Worm (Caenorhabditis elegans) whole organism, L2 larva: Measurements from ENCODE around the gene srb-5.
"Not testable (repeated sequence)": the region's sequence is repeated elsewhere in the genome, so short reads cannot be mapped to it uniquely, and the experiment has no call there.

Experiments used
- ZK546.5 ChIP-seq: sonication (generic microtip); optimal IDR thresholded peaks from 2 replicates; lab custom pipeline; 2017; ENCODE audit warnings: missing biosample characterization, missing genetic modification characterization
- aly-2 ChIP-seq: fragments of 150-350 bp; optimal IDR thresholded peaks from 2 replicates; lab custom pipeline; 2014; ENCODE audit warnings: missing biosample characterization, missing genetic modification characterization
- blmp-1 ChIP-seq: sonication (generic microtip); optimal IDR thresholded peaks from 2 replicates; lab custom pipeline; 2017; ENCODE audit warnings: missing genetic modification characterization, mild to moderate bottlenecking, missing compliant biosample characterization, antibody characterized with exemption, moderate library complexity; ENCODE audit not compliant: insufficient read depth
- ceh-16 ChIP-seq: fragments of 150-350 bp; optimal IDR thresholded peaks from 2 replicates; lab custom pipeline; 2014; ENCODE audit warnings: missing biosample characterization, missing genetic modification characterization
- crh-2 ChIP-seq: sonication (generic microtip); optimal IDR thresholded peaks from 2 replicates; lab custom pipeline; 2017; ENCODE audit warnings: missing biosample characterization, missing genetic modification characterization
- egl-27 ChIP-seq: sonication (generic microtip); optimal IDR thresholded peaks from 3 replicates; lab custom pipeline; 2017; ENCODE audit warnings: missing biosample characterization, missing genetic modification reagents, missing genetic modification characterization
- elt-1 ChIP-seq: fragments of 150-350 bp; optimal IDR thresholded peaks from 2 replicates; lab custom pipeline; 2014; ENCODE audit warnings: missing biosample characterization, missing genetic modification characterization
- elt-3 ChIP-seq: sonication (generic microtip); optimal IDR thresholded peaks from 2 replicates; lab custom pipeline; 2017; ENCODE audit warnings: missing biosample characterization, missing genetic modification characterization
- lin-11 ChIP-seq: fragments of 150-350 bp; sonication (generic microtip); optimal IDR thresholded peaks from 2 replicates; lab custom pipeline; 2014; ENCODE audit warnings: missing biosample characterization, missing genetic modification characterization, inconsistent platforms, mixed read lengths
- lin-13 ChIP-seq: fragments of 150-350 bp; optimal IDR thresholded peaks from 2 replicates; lab custom pipeline; 2014; ENCODE audit warnings: missing biosample characterization, missing genetic modification reagents, missing genetic modification characterization
- lin-39 ChIP-seq: fragments of 150-350 bp; optimal IDR thresholded peaks from 2 replicates; lab custom pipeline; 2014; ENCODE audit warnings: missing biosample characterization, missing genetic modification reagents, missing genetic modification characterization
- mab-5 ChIP-seq: fragments of 150-350 bp; optimal IDR thresholded peaks from 2 replicates; lab custom pipeline; 2014; ENCODE audit warnings: missing biosample characterization, missing genetic modification characterization
- nhr-10 ChIP-seq: sonication (generic microtip); optimal IDR thresholded peaks from 2 replicates; lab custom pipeline; 2017; ENCODE audit warnings: missing biosample characterization, missing genetic modification characterization
- nhr-11 ChIP-seq: fragments of 150-350 bp; optimal IDR thresholded peaks from 2 replicates; lab custom pipeline; 2014; ENCODE audit warnings: missing biosample characterization, missing genetic modification characterization
- nhr-12 ChIP-seq: fragments of 150-350 bp; optimal IDR thresholded peaks from 2 replicates; lab custom pipeline; 2014; ENCODE audit warnings: missing biosample characterization, missing genetic modification characterization
- nhr-129 ChIP-seq: fragments of 150-350 bp; optimal IDR thresholded peaks from 2 replicates; lab custom pipeline; 2014; ENCODE audit warnings: missing biosample characterization, missing genetic modification characterization
- nhr-21 ChIP-seq: fragments of 150-350 bp; optimal IDR thresholded peaks from 2 replicates; lab custom pipeline; 2014; ENCODE audit warnings: missing biosample characterization, missing genetic modification characterization
- nhr-237 ChIP-seq: fragments of 150-350 bp; optimal IDR thresholded peaks from 2 replicates; lab custom pipeline; 2014; ENCODE audit warnings: missing biosample characterization, missing genetic modification characterization
- nhr-6 ChIP-seq: fragments of 150-350 bp; optimal IDR thresholded peaks from 2 replicates; lab custom pipeline; 2014; ENCODE audit warnings: missing biosample characterization, missing genetic modification characterization
- nhr-77 ChIP-seq: fragments of 150-350 bp; optimal IDR thresholded peaks from 2 replicates; lab custom pipeline; 2014; ENCODE audit warnings: missing biosample characterization, missing genetic modification characterization
- peb-1 ChIP-seq: fragments of 150-350 bp; optimal IDR thresholded peaks from 2 replicates; lab custom pipeline; 2014; ENCODE audit warnings: missing biosample characterization, missing genetic modification characterization
- sem-4 ChIP-seq: fragments of 150-350 bp; optimal IDR thresholded peaks from 2 replicates; lab custom pipeline; 2014; ENCODE audit warnings: missing biosample characterization, missing genetic modification reagents, missing genetic modification characterization
- skn-1 ChIP-seq: sonication (generic microtip); optimal IDR thresholded peaks from 2 replicates; lab custom pipeline; 2017; ENCODE audit warnings: missing biosample characterization, missing genetic modification characterization
- sma-9 ChIP-seq, 2 experiments: fragments of 150-350 bp in 1 of 2; sonication (generic microtip) in 1 of 2; optimal IDR thresholded peaks; 2 replicates each; lab custom pipeline; 2014 to 2016; ENCODE audit warnings: missing genetic modification characterization in 2 of 2, mild to moderate bottlenecking in 1 of 2, missing biosample characterization in 1 of 2, missing compliant biosample characterization in 1 of 2, missing genetic modification reagents in 1 of 2, moderate library complexity in 1 of 2
- unc-55 ChIP-seq: fragments of 150-350 bp; sonication (generic microtip); optimal IDR thresholded peaks from 3 replicates; lab custom pipeline; 2014; ENCODE audit warnings: missing biosample characterization, missing genetic modification reagents, missing genetic modification characterization
- unc-62 ChIP-seq: fragments of 150-350 bp; optimal IDR thresholded peaks from 2 replicates; lab custom pipeline; 2014; ENCODE audit warnings: missing biosample characterization, missing genetic modification reagents, missing genetic modification characterization
- ztf-1 ChIP-seq: fragments of 200-800 bp; sonication (Bioruptor generic); conservative IDR thresholded peaks from 2 replicates; pipeline ENCODE4 v1.3.6; 2022; ENCODE audit warnings: missing genetic modification characterization, missing compliant biosample characterization
- ztf-11 ChIP-seq: sonication (generic microtip); optimal IDR thresholded peaks from 2 replicates; lab custom pipeline; 2017; ENCODE audit warnings: missing biosample characterization, missing genetic modification characterization

The srb-5 gene

ce11 chrII:5130081-5130480 is 33.1 kb downstream of the srb-5 start, which contains the start of gene lgc-56:
lgc-56 (plus strand) TSS chrII:5130381.
- TF ChIP-seq nhr-10 (no peak), lin-11 (tag; lab: Kevin White, UChicago) (no peak), elt-3 (no peak), nhr-12 (tag; lab: Kevin White, UChicago) (no peak), nhr-77 (tag; lab: Kevin White, UChicago) (no peak), sem-4 (tag; lab: Kevin White, UChicago) (no peak), ceh-16 (no peak), mab-5 (no peak), crh-2 (tag; lab: Kevin White, UChicago) (no peak)

DNA sequence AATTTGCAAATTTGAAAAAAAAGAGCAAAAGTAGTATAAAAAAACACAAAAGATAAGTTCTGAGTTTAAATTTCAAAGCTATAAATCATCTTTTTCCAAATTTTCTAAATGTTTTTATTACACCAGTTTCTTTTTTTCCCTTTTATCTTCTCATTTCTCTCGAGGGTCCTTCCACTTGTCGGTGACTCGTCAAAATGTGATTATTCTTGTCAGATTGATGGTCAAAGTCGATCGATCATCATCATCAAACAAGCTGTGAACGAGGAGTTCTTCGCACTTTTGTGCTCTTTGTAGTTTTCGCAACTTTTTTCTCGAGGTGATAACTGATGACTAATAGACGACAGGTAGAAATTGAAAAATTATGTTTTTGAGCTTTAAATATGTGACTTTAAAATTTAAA is 42.6 kb downstream of the srb-5 start:
- TF ChIP-seq unc-62 (GFP tag; lab: Kevin White, UChicago), result peak; percentile 7
- TF ChIP-seq nhr-12 (tag; lab: Kevin White, UChicago), result no peak
- TF ChIP-seq egl-27 (tag; lab: Kevin White, UChicago), result no peak

- TF ChIP-seq crh-2 (tag; lab: Kevin White, UChicago) (no peak), lin-11 (tag; lab: Kevin White, UChicago) (no peak), nhr-21 (no peak), nhr-11 (tag; lab: Kevin White, UChicago) (no peak), nhr-10 (no peak), elt-1 (tag; lab: Kevin White, UChicago) (no peak), nhr-6 (no peak), ZK546.5 (tag; lab: Kevin White, UChicago) (no peak), skn-1 (tag; lab: Kevin White, UChicago) (no peak), ceh-16 (no peak), lin-39 (tag; lab: Kevin White, UChicago) (no peak), nhr-77 (tag; lab: Kevin White, UChicago) (no peak), lin-13 (GFP tag; lab: Kevin White, UChicago) (no peak), blmp-1 (tag; lab: Kevin White, UChicago) (no peak), nhr-237 (tag; lab: Kevin White, UChicago) (no peak), sma-9 (GFP tag; optimal IDR thresholded peaks at IDR 0.05; lab: Kevin White, UChicago) (no peak), sma-9 (tag; optimal IDR thresholded peaks at IDR 0.05; lab: Kevin White, UChicago) (no peak), nhr-12 (tag; lab: Kevin White, UChicago) (no peak)
Observed at ce11 chrII:5115733-5116132, 47.5 kb downstream of the srb-5 start, which contains the start of gene srsy-1. srsy-1 (plus strand) TSS chrII:5116033.

- TF ChIP-seq unc-55 (GFP tag; lab: Kevin White, UChicago); unc-62 (GFP tag; lab: Kevin White, UChicago); lin-11 (tag; lab: Kevin White, UChicago): not testable (repeated sequence)
Observed at ce11 chrII:5115235-5115634, 47.9 kb downstream of the srb-5 start, which contains the start of gene msp-74. msp-74 (minus strand) TSS chrII:5115335.

ce11 chrII:5112082-5112481 is 51.1 kb downstream of the srb-5 start, which contains the start of gene F09C12.8:
F09C12.8 (plus strand) TSS chrII:5112382.
- TF ChIP-seq ztf-1, result no peak
- no peak for TF ChIP-seq egl-27 (tag; lab: Kevin White, UChicago)
- no peak for TF ChIP-seq peb-1 (tag; lab: Kevin White, UChicago)
- no peak for TF ChIP-seq ztf-11
- TF ChIP-seq unc-55 (GFP tag; lab: Kevin White, UChicago), result no peak
- TF ChIP-seq aly-2, result no peak
- TF ChIP-seq nhr-129, result no peak
